Worm (Caenorhabditis elegans) whole organism, L1 larva: ENCODE data around the gene F12E12.2.

Experiments
- C04F5.9 ChIP-seq: sonication (generic microtip); optimal IDR thresholded peaks from 2 replicates; lab custom pipeline; 2016; ENCODE audit warnings: missing genetic modification characterization, missing compliant biosample characterization
- C16A3.4 ChIP-seq: fragments of 150-350 bp; optimal IDR thresholded peaks from 2 replicates; lab custom pipeline; 2014; ENCODE audit warnings: missing biosample characterization, missing genetic modification characterization
- ceh-63 ChIP-seq: fragments of 200-800 bp; sonication (Bioruptor generic); optimal IDR thresholded peaks from 2 replicates; lab custom pipeline; 2018; ENCODE audit warnings: mild to moderate bottlenecking, missing genetic modification characterization, missing compliant biosample characterization
- ceh-8 ChIP-seq: fragments of 200-800 bp; sonication (Bioruptor generic); optimal IDR thresholded peaks from 2 replicates; lab custom pipeline; 2018; ENCODE audit warnings: mild to moderate bottlenecking, missing genetic modification characterization, moderate library complexity, missing compliant biosample characterization
- ceh-82 ChIP-seq, 3 experiments: fragments of 150-350 bp in 1 of 3; sonication (generic microtip) in 2 of 3; optimal IDR thresholded peaks; 2 replicates each; lab custom pipeline; 2014 to 2017; ENCODE audit warnings: missing biosample characterization in 3 of 3, missing genetic modification characterization in 3 of 3
- ces-1 ChIP-seq: fragments of 150-350 bp; optimal IDR thresholded peaks from 2 replicates; lab custom pipeline; 2014; ENCODE audit warnings: missing biosample characterization, missing genetic modification reagents, missing genetic modification characterization
- efl-1 ChIP-seq, 4 experiments: fragments of 150-350 bp; optimal IDR thresholded peaks in 3 of 4; peaks in 1 of 4; 1 replicate in 1 of 4; 2 replicates in 3 of 4; lab custom pipeline; 2014; ENCODE audit warnings: missing biosample characterization in 2 of 4, missing genetic modification characterization in 2 of 4, missing genetic modification reagents in 2 of 4
- efl-3 ChIP-seq: fragments of 200-800 bp; sonication (Bioruptor generic); optimal IDR thresholded peaks from 2 replicates; lab custom pipeline; 2018; ENCODE audit warnings: mild to moderate bottlenecking, missing genetic modification characterization, missing compliant biosample characterization
- elt-3 ChIP-seq, 6 experiments: fragments of 150-350 bp in 1 of 6; sonication (generic microtip); optimal IDR thresholded peaks; 2 replicates each; lab custom pipeline; 2017 to 2018; ENCODE audit warnings: missing biosample characterization in 6 of 6, missing genetic modification characterization in 6 of 6, inconsistent platforms in 1 of 6
- fkh-10 ChIP-seq: sonication (generic microtip); optimal IDR thresholded peaks from 2 replicates; lab custom pipeline; 2017; ENCODE audit warnings: missing biosample characterization, missing genetic modification reagents, missing genetic modification characterization
- fkh-8 ChIP-seq: sonication (generic microtip); optimal IDR thresholded peaks from 2 replicates; lab custom pipeline; 2016; ENCODE audit warnings: mild to moderate bottlenecking, missing genetic modification characterization, missing compliant biosample characterization
- hlh-4 ChIP-seq: sonication (generic microtip); optimal IDR thresholded peaks from 2 replicates; lab custom pipeline; 2016; ENCODE audit warnings: mild to moderate bottlenecking, missing genetic modification characterization, missing compliant biosample characterization
- hpl-2 ChIP-seq: fragments of 150-350 bp; optimal IDR thresholded peaks from 2 replicates; lab custom pipeline; 2014; ENCODE audit warnings: missing biosample characterization, missing genetic modification reagents, missing genetic modification characterization
- jun-1 ChIP-seq: fragments of 150-350 bp; optimal IDR thresholded peaks from 2 replicates; lab custom pipeline; 2014; ENCODE audit warnings: missing biosample characterization, missing genetic modification reagents, missing genetic modification characterization
- lin-13 ChIP-seq: fragments of 150-350 bp; optimal IDR thresholded peaks from 2 replicates; lab custom pipeline; 2014; ENCODE audit warnings: missing biosample characterization, missing genetic modification reagents, missing genetic modification characterization
- mab-9 ChIP-seq: fragments of 200-800 bp; sonication (Bioruptor generic); IDR thresholded peaks from 2 replicates; pipeline ENCODE4 v1.3.6; 2022; ENCODE audit warnings: missing genetic modification reagents, missing genetic modification characterization, missing compliant biosample characterization
- mdl-1 ChIP-seq, 2 experiments: fragments of 150-350 bp; optimal IDR thresholded peaks; 2 replicates each; lab custom pipeline; 2014 to 2017; ENCODE audit warnings: missing biosample characterization in 2 of 2, missing genetic modification characterization in 2 of 2, inconsistent platforms in 1 of 2
- mep-1 ChIP-seq: fragments of 150-350 bp; optimal IDR thresholded peaks from 2 replicates; lab custom pipeline; 2014; ENCODE audit warnings: missing biosample characterization, missing genetic modification characterization
- nhr-19 ChIP-seq: fragments of 200-800 bp; sonication (Bioruptor generic); conservative IDR thresholded peaks from 2 replicates; pipeline ENCODE4 v1.3.6; 2022; ENCODE audit warnings: missing genetic modification characterization, missing compliant biosample characterization
- nhr-20 ChIP-seq: sonication (generic microtip); optimal IDR thresholded peaks from 2 replicates; lab custom pipeline; 2016; ENCODE audit warnings: mild to moderate bottlenecking, missing genetic modification characterization, missing compliant biosample characterization
- nhr-47 ChIP-seq: sonication (generic microtip); optimal IDR thresholded peaks from 2 replicates; lab custom pipeline; 2016; ENCODE audit warnings: mild to moderate bottlenecking, missing genetic modification characterization, moderate library complexity, missing compliant biosample characterization
- nhr-71 ChIP-seq: sonication (generic microtip); optimal IDR thresholded peaks from 2 replicates; lab custom pipeline; 2016; ENCODE audit warnings: mild to moderate bottlenecking, missing genetic modification characterization, moderate library complexity, missing compliant biosample characterization
- nhr-76 ChIP-seq: sonication (generic microtip); optimal IDR thresholded peaks from 2 replicates; lab custom pipeline; 2017; ENCODE audit warnings: missing biosample characterization, missing genetic modification characterization
- nhr-77 ChIP-seq: fragments of 150-350 bp; optimal IDR thresholded peaks from 2 replicates; lab custom pipeline; 2014; ENCODE audit warnings: missing biosample characterization, missing genetic modification characterization
- nhr-90 ChIP-seq: sonication (generic microtip); optimal IDR thresholded peaks from 2 replicates; lab custom pipeline; 2016; ENCODE audit warnings: mild to moderate bottlenecking, missing genetic modification characterization, missing compliant biosample characterization; ENCODE audit not compliant: poor library complexity
- pag-3 ChIP-seq: sonication (generic microtip); optimal IDR thresholded peaks from 2 replicates; lab custom pipeline; 2017; ENCODE audit warnings: missing genetic modification characterization, mild to moderate bottlenecking, missing compliant biosample characterization, antibody characterized with exemption, borderline replicate concordance; ENCODE audit not compliant: insufficient read depth
- skn-1 ChIP-seq: fragments of 150-350 bp; optimal IDR thresholded peaks from 2 replicates; lab custom pipeline; 2014; ENCODE audit warnings: missing biosample characterization, missing genetic modification characterization
- sup-37 ChIP-seq: fragments of 200-800 bp; sonication (Bioruptor generic); optimal IDR thresholded peaks from 2 replicates; lab custom pipeline; 2018; ENCODE audit warnings: mild to moderate bottlenecking, missing genetic modification characterization, missing compliant biosample characterization
- swsn-7 ChIP-seq: sonication (generic microtip); optimal IDR thresholded peaks from 2 replicates; lab custom pipeline; 2016; ENCODE audit warnings: missing genetic modification characterization, missing compliant biosample characterization
- tlp-1 ChIP-seq: fragments of 150-350 bp; optimal IDR thresholded peaks from 2 replicates; lab custom pipeline; 2014; ENCODE audit warnings: missing biosample characterization, missing genetic modification characterization
- zag-1 ChIP-seq: fragments of 150-350 bp; optimal IDR thresholded peaks from 2 replicates; lab custom pipeline; 2014; ENCODE audit warnings: missing biosample characterization, missing genetic modification characterization

The F12E12.2 gene

ce11 chrII:3773130-3773529 lies 33.4 kb downstream of the F12E12.2 start, which contains the start of gene T24E12.10:
T24E12.10 (minus strand) TSS chrII:3773230.
- no peak for TF ChIP-seq efl-1 (optimal IDR thresholded peaks at IDR 0.05; lab: Kevin White, UChicago)
- peak in 1 of 2 experiments; percentile 15 for TF ChIP-seq efl-1 (GFP tag; optimal IDR thresholded peaks at IDR 0.05 in 1 of 2; lab: Kevin White, UChicago)
- no peak for TF ChIP-seq pag-3 (tag; lab: Kevin White, UChicago)

- no peak for TF ChIP-seq nhr-90 (tag; lab: Kevin White, UChicago)
- no peak for TF ChIP-seq C16A3.4
- TF ChIP-seq efl-1 (optimal IDR thresholded peaks at IDR 0.05; lab: Kevin White, UChicago), result no peak
- TF ChIP-seq efl-1 (GFP tag; optimal IDR thresholded peaks at IDR 0.05 in 1 of 2; lab: Kevin White, UChicago), result no peak
- TF ChIP-seq tlp-1 (tag; lab: Kevin White, UChicago), result no peak
- no peak for TF ChIP-seq C04F5.9 (tag; lab: Kevin White, UChicago)
- no peak for TF ChIP-seq mep-1 (tag; lab: Kevin White, UChicago)
- no peak for TF ChIP-seq mab-9 (GFP tag; lab: Robert Waterston, UW)
- TF ChIP-seq jun-1 (tag; lab: Kevin White, UChicago), result no peak
- no peak for TF ChIP-seq ces-1
- TF ChIP-seq nhr-77 (tag; lab: Kevin White, UChicago), result no peak
- TF ChIP-seq pag-3 (tag; lab: Kevin White, UChicago), result no peak
- no peak for TF ChIP-seq lin-13
- no peak for TF ChIP-seq nhr-20
- TF ChIP-seq swsn-7 (tag; lab: Kevin White, UChicago), result no peak
- TF ChIP-seq elt-3 (tag; optimal IDR thresholded peaks at IDR 0.05; lab: Kevin White, UChicago), result no peak
- TF ChIP-seq mdl-1 (tag; optimal IDR thresholded peaks at IDR 0.05; lab: Kevin White, UChicago), result no peak
- TF ChIP-seq nhr-19 (GFP tag; lab: Robert Waterston, UW), result no peak
- no peak for TF ChIP-seq hlh-4 (tag; lab: Kevin White, UChicago)
- TF ChIP-seq zag-1 (tag; lab: Kevin White, UChicago), result no peak
- TF ChIP-seq ceh-63 (GFP tag; lab: Kevin White, UChicago), result no peak
Measured at ce11 chrII:3775719-3776118, 36.0 kb downstream of the F12E12.2 start, which contains the start of gene T24E12.3. T24E12.3 (plus strand) TSS chrII:3776019.

- TF ChIP-seq efl-3 (GFP tag; lab: Kevin White, UChicago) (no peak), fkh-10 (GFP tag; lab: Kevin White, UChicago) (peak; percentile 36), nhr-71 (tag; lab: Kevin White, UChicago) (peak; percentile 35), nhr-47 (tag; lab: Kevin White, UChicago) (peak; percentile 1), nhr-76 (tag; lab: Kevin White, UChicago) (no peak), ceh-8 (GFP tag; lab: Kevin White, UChicago) (peak; percentile 79), fkh-8 (peak; percentile 51), hpl-2 (GFP tag; lab: Kevin White, UChicago) (no peak)
- TF ChIP-seq, all 84 proteins: peak for 5
Measured at ce11 chrII:3777802-3778201, 38.1 kb downstream of the F12E12.2 start.

ce11 chrII:3779463-3779862 lies 39.7 kb downstream of the F12E12.2 start, which contains the start of gene T24E12.11:
T24E12.11 (minus strand) TSS chrII:3779563.
- TF ChIP-seq sup-37 (GFP tag; lab: Kevin White, UChicago), result no peak
- no peak for TF ChIP-seq ceh-63 (GFP tag; lab: Kevin White, UChicago)
- no peak for TF ChIP-seq nhr-90 (tag; lab: Kevin White, UChicago)

- TF ChIP-seq efl-1 (optimal IDR thresholded peaks at IDR 0.05; lab: Kevin White, UChicago) (no peak), efl-1 (GFP tag; optimal IDR thresholded peaks at IDR 0.05 in 1 of 2; lab: Kevin White, UChicago) (peak in 1 of 2 experiments; percentile 67), ceh-82 (tag; optimal IDR thresholded peaks at IDR 0.05; lab: Kevin White, UChicago) (no peak), skn-1 (tag; lab: Kevin White, UChicago) (no peak), mdl-1 (tag; optimal IDR thresholded peaks at IDR 0.05; lab: Kevin White, UChicago) (no peak), swsn-7 (tag; lab: Kevin White, UChicago) (no peak)
- TF ChIP-seq, all 84 proteins: peak for 1
Measured at ce11 chrII:3781238-3781637, 41.5 kb downstream of the F12E12.2 start.
